Fruit fly (Drosophila melanogaster) Kc167 (cell line): ENCODE measurements around the gene Cpr64Aa.

Experiments used
- Myc ChIP-seq: fragments of >200 bp; optimal IDR thresholded peaks from 2 replicates; lab custom pipeline; 2017; ENCODE audit warnings: missing external identifiers
- h ChIP-seq: fragments of >200 bp; optimal IDR thresholded peaks from 3 replicates; lab custom pipeline; 2018; ENCODE audit warnings: missing external identifiers
- psq ChIP-seq: fragments of >200 bp; optimal IDR thresholded peaks from 2 replicates; lab custom pipeline; 2017; ENCODE audit warnings: missing external identifiers
- ttk ChIP-seq: sonication (Bioruptor generic); optimal IDR thresholded peaks from 2 replicates; lab custom pipeline; 2017; ENCODE audit warnings: missing external identifiers

dm6 chr3L:4185259-4185658 is 23.7 kb downstream of the Cpr64Aa start:
- TF ChIP-seq h, result no peak
- TF ChIP-seq psq (lab: Kevin White, UChicago), result no peak
- TF ChIP-seq ttk (lab: Kevin White, UChicago), result no peak
- TF ChIP-seq Myc (lab: Kevin White, UChicago), result no peak
